Fruit fly (Drosophila melanogaster): ENCODE data around the gene Ncoa6.

Gene Ncoa6

DNA sequence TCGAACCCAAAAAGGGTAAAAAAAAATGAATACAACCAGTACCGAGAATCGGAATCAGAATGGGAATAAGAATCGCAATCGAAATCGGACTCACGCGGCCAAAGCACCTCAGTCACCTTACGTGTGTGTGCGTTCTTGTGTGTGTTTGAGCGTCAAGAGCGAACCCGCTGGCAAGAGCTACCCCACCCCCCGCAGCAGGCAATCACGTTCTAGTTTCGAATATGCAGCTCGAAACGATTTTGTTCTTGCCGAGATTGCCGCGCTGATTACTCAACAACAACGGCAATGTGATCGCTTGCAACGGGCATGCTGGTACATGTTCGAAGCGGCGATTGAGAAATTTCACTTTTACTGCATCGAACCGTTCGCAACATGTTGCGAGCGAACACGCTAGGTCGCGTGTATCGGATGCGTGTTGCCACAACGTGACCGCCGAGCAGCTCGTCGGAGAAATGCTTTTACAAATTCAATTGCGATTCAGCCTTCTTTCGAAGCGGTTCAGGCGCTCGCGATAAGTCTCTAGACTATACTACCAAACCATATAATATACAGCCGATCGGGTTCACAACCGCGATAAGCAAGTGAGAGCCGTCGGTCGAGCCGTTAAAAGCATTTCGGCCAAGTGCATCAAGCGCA, 21.1 kb downstream of the Ncoa6 start:
- TF ChIP-seq Hnf4 (GFP tag; optimal IDR thresholded peaks at IDR 0.05) (peak; percentile 4), Rel (GFP tag; optimal IDR thresholded peaks at IDR 0.05) (peak; percentile 73), Rel (tag; optimal IDR thresholded peaks at IDR 0.05) (peak; percentile 78), woc (GFP tag; optimal IDR thresholded peaks at IDR 0.05) (no peak), rgr (GFP tag; optimal IDR thresholded peaks at IDR 0.05) (peak; percentile 35), br (GFP tag; optimal IDR thresholded peaks at IDR 0.05) (peak; percentile 65), ey (GFP tag; optimal IDR thresholded peaks at IDR 0.05) (peak; percentile 13), CrebA (GFP tag; optimal IDR thresholded peaks at IDR 0.05; ENCODE audit: borderline replicate concordance) (peak; percentile 80), dmrt93B (GFP tag; optimal IDR thresholded peaks at IDR 0.05) (no peak), lola (GFP tag; optimal IDR thresholded peaks at IDR 0.05) (no peak), Vsx2 (GFP tag; optimal IDR thresholded peaks at IDR 0.05; ENCODE audit: partially characterized antibody) (peak; percentile 3), CG9705 (GFP tag; optimal IDR thresholded peaks at IDR 0.05) (no peak), sv (GFP tag; optimal IDR thresholded peaks at IDR 0.05) (no peak), usp (GFP tag; optimal IDR thresholded peaks at IDR 0.05) (no peak), N (GFP tag; optimal IDR thresholded peaks at IDR 0.05) (peak; percentile 6), Sp1 (GFP tag; optimal IDR thresholded peaks at IDR 0.05) (peak; percentile 33), pan (optimal IDR thresholded peaks at IDR 0.05) (no peak), Dif (GFP tag; optimal IDR thresholded peaks at IDR 0.05; ENCODE audit: partially characterized antibody) (no peak), Myc (optimal IDR thresholded peaks at IDR 0.05) (no peak), Jra (GFP tag; optimal IDR thresholded peaks at IDR 0.05) (peak; percentile 25), CG32264 (GFP tag; optimal IDR thresholded peaks at IDR 0.05) (no peak), sage (GFP tag; optimal IDR thresholded peaks at IDR 0.05) (peak; percentile 11), psq (GFP tag; optimal IDR thresholded peaks at IDR 0.05) (peak; percentile 80), jim (GFP tag; optimal IDR thresholded peaks at IDR 0.05) (peak; percentile 71), h (GFP tag; optimal IDR thresholded peaks at IDR 0.05) (peak; percentile 80), Abd-B (GFP tag; optimal IDR thresholded peaks at IDR 0.05) (no peak), HLH106 (tag; optimal IDR thresholded peaks at IDR 0.05) (no peak), dl (GFP tag; optimal IDR thresholded peaks at IDR 0.05; ENCODE audit: insufficient read depth in 1 of 2, partially characterized antibody in 2 of 2) (peak in 1 of 2 experiments; percentile 11), OdsH (GFP tag; optimal IDR thresholded peaks at IDR 0.05) (peak; percentile 35), Hr83 (GFP tag; optimal IDR thresholded peaks at IDR 0.05; ENCODE audit: poor library complexity, severe bottlenecking) (peak; percentile 22), GATAd (GFP tag; optimal IDR thresholded peaks at IDR 0.05) (no peak), tai (GFP tag; optimal IDR thresholded peaks at IDR 0.05) (peak; percentile 64), Dfd (GFP tag; optimal IDR thresholded peaks at IDR 0.05) (no peak), Hr78 (GFP tag; optimal IDR thresholded peaks at IDR 0.05) (no peak), fru (GFP tag; optimal IDR thresholded peaks at IDR 0.05) (peak; percentile 45), brk (GFP tag; optimal IDR thresholded peaks at IDR 0.05) (peak; percentile 20), Mio (GFP tag; optimal IDR thresholded peaks at IDR 0.05) (peak; percentile 5), dsf (GFP tag; optimal IDR thresholded peaks at IDR 0.05; ENCODE audit: borderline replicate concordance) (no peak), foxo (GFP tag; optimal IDR thresholded peaks at IDR 0.05) (peak in 1 of 2 experiments; percentile 20)

DNA sequence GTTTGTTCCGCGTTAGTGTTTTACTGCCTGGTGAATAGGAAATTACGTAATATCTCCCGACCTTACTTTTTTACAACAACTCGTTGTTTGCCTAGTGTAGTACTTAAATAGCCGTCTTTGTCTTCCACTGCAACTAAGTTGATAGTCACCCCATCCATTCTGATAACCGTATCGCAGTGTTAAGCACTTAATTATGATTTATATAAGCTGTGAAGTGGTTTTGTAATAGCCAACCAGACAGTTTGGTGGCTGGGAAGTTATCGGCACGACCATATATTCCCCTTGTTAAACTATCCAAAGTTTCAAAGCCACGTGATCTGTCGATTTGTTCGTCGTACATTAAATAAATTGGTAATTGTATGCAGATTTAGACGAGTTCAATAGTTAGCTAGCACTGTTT, 22.1 kb downstream of the Ncoa6 start:
- no peak for TF ChIP-seq rgr (GFP tag; optimal IDR thresholded peaks at IDR 0.05)
- no peak for TF ChIP-seq usp (GFP tag; optimal IDR thresholded peaks at IDR 0.05)
- TF ChIP-seq tai (GFP tag; optimal IDR thresholded peaks at IDR 0.05), result no peak
- no peak for TF ChIP-seq ey (GFP tag; optimal IDR thresholded peaks at IDR 0.05)
- TF ChIP-seq CG32264 (GFP tag; optimal IDR thresholded peaks at IDR 0.05), result no peak
- no peak for TF ChIP-seq h (GFP tag; optimal IDR thresholded peaks at IDR 0.05)
- no peak for TF ChIP-seq N (GFP tag; optimal IDR thresholded peaks at IDR 0.05)
- TF ChIP-seq Hr83 (GFP tag; optimal IDR thresholded peaks at IDR 0.05; ENCODE audit: poor library complexity, severe bottlenecking), result no peak
- no peak for TF ChIP-seq lola (GFP tag; optimal IDR thresholded peaks at IDR 0.05)
- TF ChIP-seq br (GFP tag; optimal IDR thresholded peaks at IDR 0.05), result no peak
- no peak for TF ChIP-seq woc (GFP tag; optimal IDR thresholded peaks at IDR 0.05)
- TF ChIP-seq Rel (GFP tag; optimal IDR thresholded peaks at IDR 0.05), result no peak
- TF ChIP-seq Rel (tag; optimal IDR thresholded peaks at IDR 0.05), result no peak
- no peak for TF ChIP-seq Jra (GFP tag; optimal IDR thresholded peaks at IDR 0.05)
- TF ChIP-seq sage (GFP tag; optimal IDR thresholded peaks at IDR 0.05), result no peak
- TF ChIP-seq Myc (optimal IDR thresholded peaks at IDR 0.05), result no peak
- TF ChIP-seq Sp1 (GFP tag; optimal IDR thresholded peaks at IDR 0.05), result no peak
- no peak for TF ChIP-seq jim (GFP tag; optimal IDR thresholded peaks at IDR 0.05)
- TF ChIP-seq Mio (GFP tag; optimal IDR thresholded peaks at IDR 0.05), result no peak
- TF ChIP-seq Abd-B (GFP tag; optimal IDR thresholded peaks at IDR 0.05), result no peak
